Worm (Caenorhabditis elegans) whole organism, late embryonic: ENCODE measurements around the gene Y26G10.5.
A peak's percentile ranks its signal among the peaks of the same experiment; 100 is the strongest.

ENCODE experiments used
- C38D4.7 ChIP-seq: fragments of 200-800 bp; sonication (Bioruptor generic); optimal IDR thresholded peaks from 2 replicates; lab custom pipeline; 2018; ENCODE audit warnings: mild to moderate bottlenecking, missing genetic modification characterization, moderate library complexity, missing compliant biosample characterization
- F13H6.1 ChIP-seq: sonication (generic microtip); optimal IDR thresholded peaks from 2 replicates; lab custom pipeline; 2016; ENCODE audit warnings: missing genetic modification characterization, missing compliant biosample characterization
- K02D7.2 ChIP-seq: sonication (generic microtip); optimal IDR thresholded peaks from 2 replicates; lab custom pipeline; 2017; ENCODE audit warnings: mild to moderate bottlenecking, missing genetic modification characterization, missing compliant biosample characterization
- K09A11.1 ChIP-seq: sonication (generic microtip); optimal IDR thresholded peaks from 2 replicates; lab custom pipeline; 2017; ENCODE audit warnings: antibody characterized with exemption, mild to moderate bottlenecking, missing genetic modification characterization, missing compliant biosample characterization; ENCODE audit not compliant: insufficient read depth
- ceh-14 ChIP-seq: sonication (generic microtip); optimal IDR thresholded peaks from 2 replicates; lab custom pipeline; 2016; ENCODE audit warnings: missing genotype, missing genetic modification characterization, missing compliant biosample characterization
- ceh-18 ChIP-seq: sonication (generic microtip); optimal IDR thresholded peaks from 2 replicates; lab custom pipeline; 2016; ENCODE audit warnings: missing genetic modification characterization, missing compliant biosample characterization
- ceh-19 ChIP-seq: fragments of 200-800 bp; sonication (Bioruptor generic); optimal IDR thresholded peaks from 2 replicates; lab custom pipeline; 2018; ENCODE audit warnings: mild to moderate bottlenecking, missing genetic modification characterization, missing compliant biosample characterization
- ceh-22 ChIP-seq: sonication (generic microtip); optimal IDR thresholded peaks from 2 replicates; lab custom pipeline; 2017; ENCODE audit warnings: missing biosample characterization, missing genetic modification characterization
- ceh-34 ChIP-seq: sonication (generic microtip); optimal IDR thresholded peaks from 2 replicates; lab custom pipeline; 2016; ENCODE audit warnings: mild to moderate bottlenecking, missing genetic modification characterization, missing compliant biosample characterization
- ceh-45 ChIP-seq: fragments of 200-800 bp; sonication (Bioruptor generic); IDR thresholded peaks from 2 replicates; pipeline ENCODE4 v1.3.6; 2022; ENCODE audit warnings: missing genetic modification reagents, missing genetic modification characterization, missing compliant biosample characterization
- ceh-48 ChIP-seq: sonication (generic microtip); optimal IDR thresholded peaks from 2 replicates; lab custom pipeline; 2016; ENCODE audit warnings: missing genetic modification characterization, inconsistent platforms, missing compliant biosample characterization
- ceh-6 ChIP-seq: fragments of 200-800 bp; sonication (Bioruptor generic); optimal IDR thresholded peaks from 2 replicates; lab custom pipeline; 2018; ENCODE audit warnings: mild to moderate bottlenecking, missing genetic modification characterization, missing compliant biosample characterization
- che-1 ChIP-seq: sonication (generic microtip); optimal IDR thresholded peaks from 2 replicates; lab custom pipeline; 2016; ENCODE audit warnings: mild to moderate bottlenecking, missing genetic modification characterization, missing compliant biosample characterization
- elt-2 ChIP-seq: sonication (generic microtip); optimal IDR thresholded peaks from 2 replicates; lab custom pipeline; 2016; ENCODE audit warnings: missing genetic modification reagents, missing genetic modification characterization, missing compliant biosample characterization
- elt-4 ChIP-seq: sonication (generic microtip); optimal IDR thresholded peaks from 2 replicates; lab custom pipeline; 2016; ENCODE audit warnings: missing genetic modification characterization, missing compliant biosample characterization
- ets-4 ChIP-seq: sonication (generic microtip); optimal IDR thresholded peaks from 2 replicates; lab custom pipeline; 2016; ENCODE audit warnings: missing genetic modification characterization, missing compliant biosample characterization
- gmeb-2 ChIP-seq: sonication (generic microtip); optimal IDR thresholded peaks from 2 replicates; lab custom pipeline; 2016; ENCODE audit warnings: missing genetic modification characterization, inconsistent platforms, missing compliant biosample characterization
- hlh-15 ChIP-seq: sonication (generic microtip); optimal IDR thresholded peaks from 2 replicates; lab custom pipeline; 2016; ENCODE audit warnings: missing genetic modification characterization, missing compliant biosample characterization
- hlh-30 ChIP-seq: sonication (generic microtip); optimal IDR thresholded peaks from 2 replicates; lab custom pipeline; 2017; ENCODE audit warnings: antibody characterized with exemption, missing genetic modification characterization, missing compliant biosample characterization; ENCODE audit not compliant: insufficient read depth
- madf-2 ChIP-seq: sonication (generic microtip); optimal IDR thresholded peaks from 2 replicates; lab custom pipeline; 2017; ENCODE audit warnings: missing genetic modification characterization, missing compliant biosample characterization
- mec-3 ChIP-seq: sonication (generic microtip); optimal IDR thresholded peaks from 2 replicates; lab custom pipeline; 2016; ENCODE audit warnings: borderline replicate concordance, missing genetic modification characterization, missing compliant biosample characterization
- nfya-1 ChIP-seq: sonication (generic microtip); optimal IDR thresholded peaks from 2 replicates; lab custom pipeline; 2017; ENCODE audit warnings: missing genetic modification characterization, mild to moderate bottlenecking, missing compliant biosample characterization, antibody characterized with exemption, moderate library complexity
- nhr-11 ChIP-seq: fragments of 150-350 bp; optimal IDR thresholded peaks from 2 replicates; lab custom pipeline; 2014; ENCODE audit warnings: missing biosample characterization, missing genetic modification characterization
- pag-3 ChIP-seq: sonication (generic microtip); optimal IDR thresholded peaks from 2 replicates; lab custom pipeline; 2016; ENCODE audit warnings: missing compliant biosample characterization, missing genetic modification characterization, borderline replicate concordance
- pqm-1 ChIP-seq: sonication (generic microtip); optimal IDR thresholded peaks from 2 replicates; lab custom pipeline; 2016; ENCODE audit warnings: missing genetic modification characterization, missing compliant biosample characterization
- rnt-1 ChIP-seq: sonication (generic microtip); optimal IDR thresholded peaks from 2 replicates; lab custom pipeline; 2016; ENCODE audit warnings: missing genetic modification characterization, missing compliant biosample characterization
- sox-4 ChIP-seq: sonication (generic microtip); optimal IDR thresholded peaks from 2 replicates; lab custom pipeline; 2017; ENCODE audit warnings: mild to moderate bottlenecking, missing genetic modification characterization, inconsistent platforms, missing compliant biosample characterization
- tbx-2 ChIP-seq: sonication (generic microtip); optimal IDR thresholded peaks from 2 replicates; lab custom pipeline; 2016; ENCODE audit warnings: missing genetic modification characterization, missing compliant biosample characterization
- unc-42 ChIP-seq: sonication (generic microtip); optimal IDR thresholded peaks from 2 replicates; lab custom pipeline; 2016; ENCODE audit warnings: missing genotype, missing genetic modification characterization, missing compliant biosample characterization
- unc-86 ChIP-seq: sonication (generic microtip); optimal IDR thresholded peaks from 2 replicates; lab custom pipeline; 2016; ENCODE audit warnings: missing genetic modification characterization, missing compliant biosample characterization
- ztf-16 ChIP-seq: sonication (generic microtip); optimal IDR thresholded peaks from 2 replicates; lab custom pipeline; 2017; ENCODE audit warnings: missing genetic modification characterization, missing compliant biosample characterization

Gene Y26G10.5

ce11 chrV:17667676-17668075, 33.0 kb downstream of the Y26G10.5 start, which contains the start of gene F59A1.12:
Gene F59A1.12 (minus strand): TSS chrV:17667776.
- TF ChIP-seq ets-4 (tag; lab: Kevin White, UChicago) (no peak), unc-42 (no peak)

- no peak for TF ChIP-seq K02D7.2 (tag; lab: Kevin White, UChicago)
- TF ChIP-seq sox-4: no peak
Measured at ce11 chrV:17665906-17666305, 34.7 kb downstream of the Y26G10.5 start, which contains the start of gene F59A1.11. Gene F59A1.11 (minus strand): TSS chrV:17666006.

- TF ChIP-seq ztf-16 (tag; lab: Kevin White, UChicago): no peak
- no peak for TF ChIP-seq nfya-1 (tag; lab: Kevin White, UChicago)
- no peak for TF ChIP-seq elt-4 (tag; lab: Kevin White, UChicago)
- TF ChIP-seq ceh-22 (tag; lab: Kevin White, UChicago): no peak
- TF ChIP-seq rnt-1 (tag; lab: Kevin White, UChicago): no peak
- no peak for TF ChIP-seq madf-2
- TF ChIP-seq F13H6.1 (tag; lab: Kevin White, UChicago): no peak
- no peak for TF ChIP-seq ceh-14 (tag; lab: Kevin White, UChicago)
- TF ChIP-seq mec-3 (tag; lab: Kevin White, UChicago): no peak
- TF ChIP-seq ceh-48 (tag; lab: Kevin White, UChicago): no peak
- no peak for TF ChIP-seq ceh-34
- no peak for TF ChIP-seq gmeb-2 (tag; lab: Kevin White, UChicago)
- TF ChIP-seq unc-86 (tag; lab: Kevin White, UChicago): no peak
- no peak for TF ChIP-seq pqm-1
- TF ChIP-seq che-1 (tag; lab: Kevin White, UChicago): no peak
- TF ChIP-seq nhr-11 (tag; lab: Kevin White, UChicago): no peak
- no peak for TF ChIP-seq C38D4.7
Measured at ce11 chrV:17664367-17664766, 36.3 kb downstream of the Y26G10.5 start.

- TF ChIP-seq K09A11.1 (no peak), elt-2 (tag; lab: Kevin White, UChicago) (peak; percentile 90)
- TF ChIP-seq, all 69 proteins: peak for 1
Measured at ce11 chrV:17662260-17662659, 38.4 kb downstream of the Y26G10.5 start.

ce11 chrV:17660003-17660402, 40.6 kb downstream of the Y26G10.5 start, which contains the start of gene dgat-2:
Gene dgat-2 (plus strand): TSS chrV:17660303.
- TF ChIP-seq hlh-30 (tag; lab: Kevin White, UChicago) (no peak), ceh-18 (tag; lab: Kevin White, UChicago) (no peak), ceh-6 (no peak), ceh-19 (no peak), ceh-45 (no peak), pag-3 (tag; lab: Kevin White, UChicago) (no peak)

ce11 chrV:17659228-17659627, 41.4 kb downstream of the Y26G10.5 start, which contains the start of gene fbxa-108:
Gene fbxa-108 (minus strand): TSS chrV:17659385.
- TF ChIP-seq rnt-1 (tag; lab: Kevin White, UChicago) (no peak), elt-2 (tag; lab: Kevin White, UChicago) (peak; percentile 92), hlh-15 (tag; lab: Kevin White, UChicago) (no peak)

- TF ChIP-seq hlh-15 (tag; lab: Kevin White, UChicago): no peak
- TF ChIP-seq unc-86 (tag; lab: Kevin White, UChicago): no peak
- TF ChIP-seq tbx-2: no peak
Measured at ce11 chrV:17658824-17659223, 41.8 kb downstream of the Y26G10.5 start.
